Worm (Caenorhabditis elegans) whole organism, L2 larva: ENCODE data around the gene lgc-9.

Experiments used
- C34F6.9 ChIP-seq: fragments of 150-350 bp; optimal IDR thresholded peaks from 2 replicates; lab custom pipeline; 2014; ENCODE audit warnings: missing biosample characterization, missing genetic modification characterization
- F13H6.1 ChIP-seq: sonication (generic microtip); optimal IDR thresholded peaks from 2 replicates; lab custom pipeline; 2016; ENCODE audit warnings: missing genetic modification characterization, missing compliant biosample characterization
- R02D3.7 ChIP-seq: fragments of 150-350 bp; optimal IDR thresholded peaks from 2 replicates; lab custom pipeline; 2014; ENCODE audit warnings: missing biosample characterization, missing genetic modification characterization
- Y55F3AM.14 ChIP-seq: fragments of 200-800 bp; sonication (Bioruptor generic); optimal IDR thresholded peaks from 2 replicates; lab custom pipeline; 2018; ENCODE audit warnings: mild to moderate bottlenecking, missing genetic modification characterization, missing compliant biosample characterization
- ZK546.5 ChIP-seq: sonication (generic microtip); optimal IDR thresholded peaks from 2 replicates; lab custom pipeline; 2017; ENCODE audit warnings: missing biosample characterization, missing genetic modification characterization
- ceh-16 ChIP-seq: fragments of 150-350 bp; optimal IDR thresholded peaks from 2 replicates; lab custom pipeline; 2014; ENCODE audit warnings: missing biosample characterization, missing genetic modification characterization
- crh-2 ChIP-seq: sonication (generic microtip); optimal IDR thresholded peaks from 2 replicates; lab custom pipeline; 2017; ENCODE audit warnings: missing biosample characterization, missing genetic modification characterization
- dmd-4 ChIP-seq: sonication (generic microtip); optimal IDR thresholded peaks from 2 replicates; lab custom pipeline; 2017; ENCODE audit warnings: missing biosample characterization, missing genetic modification characterization
- elt-1 ChIP-seq: fragments of 150-350 bp; optimal IDR thresholded peaks from 2 replicates; lab custom pipeline; 2014; ENCODE audit warnings: missing biosample characterization, missing genetic modification characterization
- elt-3 ChIP-seq: sonication (generic microtip); optimal IDR thresholded peaks from 2 replicates; lab custom pipeline; 2017; ENCODE audit warnings: missing biosample characterization, missing genetic modification characterization
- fos-1 ChIP-seq: fragments of 150-350 bp; optimal IDR thresholded peaks from 2 replicates; lab custom pipeline; 2014; ENCODE audit warnings: missing biosample characterization, missing genetic modification characterization
- lin-13 ChIP-seq: fragments of 150-350 bp; optimal IDR thresholded peaks from 2 replicates; lab custom pipeline; 2014; ENCODE audit warnings: missing biosample characterization, missing genetic modification reagents, missing genetic modification characterization
- lsy-2 ChIP-seq, 2 experiments: fragments of 150-350 bp in 1 of 2; sonication (generic microtip) in 1 of 2; optimal IDR thresholded peaks; 2 replicates each; lab custom pipeline; 2014 to 2017; ENCODE audit warnings: missing biosample characterization in 2 of 2, missing genetic modification characterization in 2 of 2
- mab-5 ChIP-seq: fragments of 150-350 bp; optimal IDR thresholded peaks from 2 replicates; lab custom pipeline; 2014; ENCODE audit warnings: missing biosample characterization, missing genetic modification characterization
- mbf-1 ChIP-seq: sonication (generic microtip); optimal IDR thresholded peaks from 2 replicates; lab custom pipeline; 2017; ENCODE audit warnings: missing biosample characterization, missing genetic modification characterization
- nhr-11 ChIP-seq: fragments of 150-350 bp; optimal IDR thresholded peaks from 2 replicates; lab custom pipeline; 2014; ENCODE audit warnings: missing biosample characterization, missing genetic modification characterization
- nhr-129 ChIP-seq: fragments of 150-350 bp; optimal IDR thresholded peaks from 2 replicates; lab custom pipeline; 2014; ENCODE audit warnings: missing biosample characterization, missing genetic modification characterization
- nhr-21 ChIP-seq: fragments of 150-350 bp; optimal IDR thresholded peaks from 2 replicates; lab custom pipeline; 2014; ENCODE audit warnings: missing biosample characterization, missing genetic modification characterization
- nhr-23 ChIP-seq: fragments of 150-350 bp; optimal IDR thresholded peaks from 2 replicates; lab custom pipeline; 2014; ENCODE audit warnings: missing biosample characterization, missing genetic modification reagents, missing genetic modification characterization
- nhr-25 ChIP-seq: fragments of 150-350 bp; sonication (generic microtip); optimal IDR thresholded peaks from 3 replicates; lab custom pipeline; 2014; ENCODE audit warnings: missing biosample characterization, missing genetic modification characterization
- peb-1 ChIP-seq: fragments of 150-350 bp; optimal IDR thresholded peaks from 2 replicates; lab custom pipeline; 2014; ENCODE audit warnings: missing biosample characterization, missing genetic modification characterization
- skn-1 ChIP-seq: sonication (generic microtip); optimal IDR thresholded peaks from 2 replicates; lab custom pipeline; 2017; ENCODE audit warnings: missing biosample characterization, missing genetic modification characterization
- sma-3 ChIP-seq: sonication (generic microtip); optimal IDR thresholded peaks from 2 replicates; lab custom pipeline; 2016; ENCODE audit warnings: missing genetic modification reagents, missing genetic modification characterization, missing compliant biosample characterization
- sma-9 ChIP-seq, 2 experiments: fragments of 150-350 bp in 1 of 2; sonication (generic microtip) in 1 of 2; optimal IDR thresholded peaks; 2 replicates each; lab custom pipeline; 2014 to 2016; ENCODE audit warnings: missing genetic modification characterization in 2 of 2, mild to moderate bottlenecking in 1 of 2, missing biosample characterization in 1 of 2, missing compliant biosample characterization in 1 of 2, missing genetic modification reagents in 1 of 2, moderate library complexity in 1 of 2
- snpc-4 ChIP-seq: fragments of 150-350 bp; optimal IDR thresholded peaks from 2 replicates; lab custom pipeline; 2014; ENCODE audit warnings: missing biosample characterization, missing genetic modification characterization
- unc-39 ChIP-seq: fragments of 150-350 bp; optimal IDR thresholded peaks from 2 replicates; lab custom pipeline; 2014; ENCODE audit warnings: missing biosample characterization, missing genetic modification characterization
- unc-62 ChIP-seq: fragments of 150-350 bp; optimal IDR thresholded peaks from 2 replicates; lab custom pipeline; 2014; ENCODE audit warnings: missing biosample characterization, missing genetic modification reagents, missing genetic modification characterization
- zag-1 ChIP-seq: fragments of 150-350 bp; optimal IDR thresholded peaks from 2 replicates; lab custom pipeline; 2014; ENCODE audit warnings: missing biosample characterization, missing genetic modification characterization
- ztf-11 ChIP-seq: sonication (generic microtip); optimal IDR thresholded peaks from 2 replicates; lab custom pipeline; 2017; ENCODE audit warnings: missing biosample characterization, missing genetic modification characterization
- ztf-4 ChIP-seq: fragments of 150-350 bp; optimal IDR thresholded peaks from 2 replicates; lab custom pipeline; 2014; ENCODE audit warnings: missing biosample characterization, missing genetic modification characterization

lgc-9 gene

DNA sequence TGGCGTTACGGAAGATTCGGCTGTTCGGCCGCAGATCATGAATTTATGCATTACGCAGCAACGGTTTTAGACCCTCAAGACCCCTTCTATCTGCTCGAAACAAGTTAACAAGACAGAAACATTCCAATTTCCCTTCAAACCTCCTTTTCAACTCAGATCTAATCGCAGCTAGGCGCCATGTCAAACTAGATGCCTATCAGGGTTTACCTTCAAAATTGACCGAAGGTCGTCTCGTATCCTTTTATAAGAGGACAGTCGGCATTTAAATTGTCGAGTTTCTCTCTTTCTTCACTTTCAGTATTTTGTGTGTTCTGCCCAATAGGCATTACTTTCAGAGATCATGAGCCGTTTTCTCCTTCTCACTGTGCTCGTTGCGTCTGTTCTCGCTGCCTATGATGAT, 22.5 kb downstream of the lgc-9 start, which contains the start of gene grd-13:
TSS of gene grd-13 (plus strand) at position 291 of the 400 bp plus-strand sequence.
- TF ChIP-seq R02D3.7 (no peak), elt-1 (peak; percentile 70), zag-1 (no peak), nhr-25 (tag; lab: Kevin White, UChicago) (peak; percentile 32), unc-39 (tag; lab: Kevin White, UChicago) (no peak), ceh-16 (tag; lab: Kevin White, UChicago) (peak; percentile 85), nhr-23 (tag; lab: Kevin White, UChicago) (peak; percentile 60), sma-9 (GFP tag; optimal IDR thresholded peaks at IDR 0.05; lab: Kevin White, UChicago) (peak; percentile 36), sma-9 (tag; optimal IDR thresholded peaks at IDR 0.05; lab: Kevin White, UChicago) (no peak)

DNA sequence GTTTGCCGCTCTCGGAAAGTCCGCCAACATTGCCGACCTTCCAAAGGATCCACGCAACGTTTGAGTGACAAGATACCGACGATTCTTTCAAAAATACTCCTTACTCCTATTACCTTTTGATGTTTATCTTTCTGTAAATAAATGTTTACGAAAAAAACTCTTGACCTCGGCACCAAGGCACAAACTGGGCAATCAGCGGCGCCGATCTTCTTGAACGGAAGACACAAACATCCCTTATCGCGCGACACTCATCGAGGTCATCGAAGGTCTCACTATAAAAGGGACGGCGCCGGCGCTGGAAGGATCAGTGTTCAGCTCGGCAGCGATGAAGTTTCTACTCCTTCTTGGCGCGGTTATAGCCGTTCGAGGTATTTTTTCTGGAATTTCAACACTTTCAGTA, 23.9 kb downstream of the lgc-9 start, which contains the start of gene grd-3:
TSS of gene grd-3 (plus strand) at position 302 of the 400 bp plus-strand sequence.
- TF ChIP-seq ceh-16 (tag; lab: Kevin White, UChicago) = peak; percentile 72
- TF ChIP-seq elt-1 = peak; percentile 81
- peak; percentile 43 for TF ChIP-seq sma-9 (GFP tag; optimal IDR thresholded peaks at IDR 0.05; lab: Kevin White, UChicago)
- TF ChIP-seq sma-9 (tag; optimal IDR thresholded peaks at IDR 0.05; lab: Kevin White, UChicago) = no peak
- no peak for TF ChIP-seq snpc-4
- peak; percentile 62 for TF ChIP-seq nhr-25 (tag; lab: Kevin White, UChicago)
- no peak for TF ChIP-seq nhr-11
- no peak for TF ChIP-seq nhr-21
- no peak for TF ChIP-seq peb-1 (tag; lab: Kevin White, UChicago)

DNA sequence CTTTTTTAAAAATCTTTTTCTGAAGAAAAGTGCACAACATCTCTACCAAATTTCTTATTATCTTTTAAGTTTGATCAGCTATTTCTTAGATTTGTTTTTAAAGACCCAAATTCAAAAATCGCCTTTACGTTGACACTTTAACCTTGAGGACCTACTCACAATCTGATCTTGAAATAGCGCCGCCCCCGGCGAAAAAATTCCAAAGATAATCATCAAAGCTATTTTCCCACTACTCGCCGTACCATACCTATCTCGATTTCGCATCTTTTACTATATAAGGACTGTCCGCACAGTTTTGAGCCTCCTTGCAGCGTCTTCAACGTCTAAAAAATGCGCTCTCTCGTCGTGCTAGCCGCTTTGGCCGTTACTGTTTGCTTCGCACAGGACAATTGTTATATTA, 25.4 kb downstream of the lgc-9 start, which contains the start of gene grd-10:
TSS of gene grd-10 (plus strand) at position 208 of the 400 bp plus-strand sequence.
- TF ChIP-seq elt-1 (peak; percentile 72), unc-62 (GFP tag; lab: Kevin White, UChicago) (no peak), ceh-16 (tag; lab: Kevin White, UChicago) (peak; percentile 70), crh-2 (tag; lab: Kevin White, UChicago) (no peak), sma-9 (GFP tag; optimal IDR thresholded peaks at IDR 0.05; lab: Kevin White, UChicago) (peak; percentile 54), sma-9 (tag; optimal IDR thresholded peaks at IDR 0.05; lab: Kevin White, UChicago) (no peak), lin-13 (no peak), ztf-11 (tag; lab: Kevin White, UChicago) (no peak), C34F6.9 (no peak), mab-5 (tag; lab: Kevin White, UChicago) (no peak), sma-3 (GFP tag; lab: Kevin White, UChicago) (no peak), skn-1 (tag; lab: Kevin White, UChicago) (no peak), Y55F3AM.14 (no peak), nhr-25 (tag; lab: Kevin White, UChicago) (peak; percentile 35), nhr-11 (no peak)

DNA sequence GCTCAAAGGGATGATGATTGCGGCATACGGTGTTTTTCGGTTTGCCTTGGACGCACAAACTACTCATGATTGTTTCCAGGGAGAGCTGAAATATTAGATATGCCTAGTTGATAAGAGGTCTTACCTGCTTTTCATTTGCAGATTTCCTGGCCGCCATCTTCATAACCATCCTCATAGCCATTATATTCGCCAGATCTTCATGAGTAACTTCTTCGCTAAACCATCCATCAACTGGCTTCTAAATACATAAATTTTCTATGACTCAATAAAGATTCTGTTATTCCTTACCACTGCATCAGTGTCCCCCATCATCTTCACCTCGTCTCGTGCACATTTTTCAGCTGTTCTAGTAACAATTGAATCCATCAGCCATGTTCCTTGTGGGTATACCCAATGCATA, 27.0 kb downstream of the lgc-9 start:
- no peak for TF ChIP-seq Y55F3AM.14
- no peak for TF ChIP-seq ztf-11 (tag; lab: Kevin White, UChicago)
- no peak for TF ChIP-seq sma-9 (GFP tag; optimal IDR thresholded peaks at IDR 0.05; lab: Kevin White, UChicago)
- no peak for TF ChIP-seq sma-9 (tag; optimal IDR thresholded peaks at IDR 0.05; lab: Kevin White, UChicago)
- no peak for TF ChIP-seq nhr-129 (tag; lab: Kevin White, UChicago)
- no peak for TF ChIP-seq elt-3 (tag; lab: Kevin White, UChicago)
- TF ChIP-seq ZK546.5 (tag; lab: Kevin White, UChicago) = no peak
- no peak for TF ChIP-seq skn-1 (tag; lab: Kevin White, UChicago)
- no peak for TF ChIP-seq ztf-4
- no peak for TF ChIP-seq F13H6.1 (tag; lab: Kevin White, UChicago)
- TF ChIP-seq crh-2 (tag; lab: Kevin White, UChicago) = no peak
- TF ChIP-seq lsy-2 (tag; optimal IDR thresholded peaks at IDR 0.05; lab: Kevin White, UChicago) = no peak
- TF ChIP-seq dmd-4 (tag; lab: Kevin White, UChicago) = no peak
- no peak for TF ChIP-seq elt-1
- no peak for TF ChIP-seq nhr-25 (tag; lab: Kevin White, UChicago)

DNA sequence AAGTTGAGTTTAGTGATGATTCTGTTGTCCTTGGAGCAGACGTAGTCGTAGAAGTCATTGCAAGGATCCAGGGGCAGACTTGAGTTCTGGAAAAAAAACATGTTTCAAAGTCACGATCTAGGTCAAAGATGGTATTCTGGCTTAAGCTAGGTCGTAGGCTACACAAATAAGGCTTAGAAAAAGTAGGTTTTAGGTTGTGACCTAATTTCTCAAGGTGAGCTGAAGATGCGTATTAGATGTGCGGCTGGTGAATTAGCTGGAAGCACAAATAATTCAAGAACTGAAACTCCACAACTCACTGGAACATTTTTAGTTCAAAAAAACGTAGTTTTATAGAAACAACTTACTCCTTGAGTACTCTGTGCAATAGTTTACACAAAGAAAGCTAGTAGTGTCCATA, 28.6 kb downstream of the lgc-9 start, which contains the start of gene F09D12.2:
TSS of gene F09D12.2 (minus strand) at position 101 of the 400 bp plus-strand sequence.
- TF ChIP-seq ztf-11 (tag; lab: Kevin White, UChicago) = no peak
- no peak for TF ChIP-seq fos-1 (tag; lab: Kevin White, UChicago)
- TF ChIP-seq lsy-2 (tag; optimal IDR thresholded peaks at IDR 0.05; lab: Kevin White, UChicago) = no peak
- no peak for TF ChIP-seq nhr-11
- TF ChIP-seq nhr-129 (tag; lab: Kevin White, UChicago) = no peak
- no peak for TF ChIP-seq mbf-1 (tag; lab: Kevin White, UChicago)
- TF ChIP-seq sma-9 (GFP tag; optimal IDR thresholded peaks at IDR 0.05; lab: Kevin White, UChicago) = no peak
- no peak for TF ChIP-seq sma-9 (tag; optimal IDR thresholded peaks at IDR 0.05; lab: Kevin White, UChicago)
- no peak for TF ChIP-seq lin-13
- no peak for TF ChIP-seq ZK546.5 (tag; lab: Kevin White, UChicago)
- TF ChIP-seq elt-1 = no peak
- no peak for TF ChIP-seq zag-1
- no peak for TF ChIP-seq elt-3 (tag; lab: Kevin White, UChicago)
- TF ChIP-seq snpc-4 = no peak
